Fruit fly (Drosophila melanogaster) whole organism, adult: ENCODE measurements around the gene AcCoAS.

Source experiments
- CG11617 ChIP-seq: fragments of 200-800 bp; sonication (Bioruptor generic); optimal IDR thresholded peaks from 2 replicates; lab custom pipeline; 2017; ENCODE audit warnings: mild to moderate bottlenecking, missing biosample characterization, missing genetic modification reagents, missing genetic modification characterization
- CG12768 ChIP-seq: fragments of 200-800 bp; sonication (Bioruptor generic); optimal IDR thresholded peaks from 2 replicates; lab custom pipeline; 2017; ENCODE audit warnings: missing biosample characterization, missing genetic modification characterization, mild to moderate bottlenecking, moderate library complexity, missing genetic modification reagents
- CG14711 ChIP-seq: fragments of 200-800 bp; sonication (Bioruptor generic); optimal IDR thresholded peaks from 2 replicates; lab custom pipeline; 2018; ENCODE audit warnings: missing biosample characterization, mild to moderate bottlenecking, missing genetic modification characterization, moderate library complexity
- CG1620 ChIP-seq: fragments of 200-800 bp; sonication (Bioruptor generic); optimal IDR thresholded peaks from 2 replicates; lab custom pipeline; 2016; ENCODE audit warnings: missing biosample characterization, missing genetic modification characterization
- CG33017 ChIP-seq: fragments of 200-800 bp; sonication (Bioruptor generic); optimal IDR thresholded peaks from 2 replicates; lab custom pipeline; 2018; ENCODE audit warnings: missing biosample characterization, mild to moderate bottlenecking, missing genetic modification characterization, moderate library complexity
- CG5204 ChIP-seq: fragments of 200-800 bp; sonication (Bioruptor generic); optimal IDR thresholded peaks from 2 replicates; lab custom pipeline; 2016; ENCODE audit warnings: missing biosample characterization, missing genetic modification characterization
- CG7045 ChIP-seq: fragments of 200-800 bp; sonication (Bioruptor generic); optimal IDR thresholded peaks from 2 replicates; lab custom pipeline; 2017; ENCODE audit warnings: missing biosample characterization, mild to moderate bottlenecking, missing genetic modification characterization
- CG7101 ChIP-seq: fragments of 200-800 bp; sonication (Bioruptor generic); optimal IDR thresholded peaks from 2 replicates; lab custom pipeline; 2018; ENCODE audit warnings: missing biosample characterization, mild to moderate bottlenecking, missing genetic modification characterization, moderate library complexity
- Clk ChIP-seq: fragments of 200-800 bp; sonication (Bioruptor generic); optimal IDR thresholded peaks from 2 replicates; lab custom pipeline; 2017; ENCODE audit warnings: missing biosample characterization, missing genetic modification characterization
- Crg-1 ChIP-seq: fragments of 200-800 bp; sonication (Bioruptor generic); optimal IDR thresholded peaks from 2 replicates; lab custom pipeline; 2016; ENCODE audit warnings: missing biosample characterization, missing genetic modification characterization
- Hr96 ChIP-seq: fragments of 200-800 bp; sonication (Bioruptor generic); optimal IDR thresholded peaks from 2 replicates; lab custom pipeline; 2016; ENCODE audit warnings: missing biosample characterization, missing genetic modification characterization
- Mnt ChIP-seq: fragments of 200-800 bp; sonication (Bioruptor generic); optimal IDR thresholded peaks from 2 replicates; lab custom pipeline; 2016; ENCODE audit warnings: missing biosample characterization, mild to moderate bottlenecking, missing genetic modification characterization
- bab1 ChIP-seq: fragments of 200-800 bp; sonication (Bioruptor generic); optimal IDR thresholded peaks from 3 replicates; lab custom pipeline; 2019; ENCODE audit warnings: missing biosample characterization, mild to moderate bottlenecking, missing genetic modification characterization, moderate library complexity
- cic ChIP-seq: fragments of 200-800 bp; sonication (Bioruptor generic); optimal IDR thresholded peaks from 2 replicates; lab custom pipeline; 2017; ENCODE audit warnings: missing biosample characterization, mild to moderate bottlenecking, missing genetic modification characterization, moderate library complexity
- cnc ChIP-seq, 2 experiments: fragments of >200 bp; optimal IDR thresholded peaks; 2 replicates each; lab custom pipeline; 2017
- kay ChIP-seq: fragments of 200-800 bp; sonication (Bioruptor generic); peaks from one replicate; lab custom pipeline; 2016; ENCODE audit warnings: missing biosample characterization, missing genetic modification characterization, borderline replicate concordance
- ovo ChIP-seq: fragments of 200-800 bp; sonication (Bioruptor generic); optimal IDR thresholded peaks from 2 replicates; lab custom pipeline; 2016; ENCODE audit warnings: missing biosample characterization, missing genetic modification characterization
- pad ChIP-seq: fragments of 200-800 bp; sonication (Bioruptor generic); optimal IDR thresholded peaks from 3 replicates; lab custom pipeline; 2017; ENCODE audit warnings: missing biosample characterization, missing genetic modification characterization, mild to moderate bottlenecking, moderate library complexity, missing genetic modification reagents
- tj ChIP-seq: fragments of 200-800 bp; sonication (Bioruptor generic); optimal IDR thresholded peaks from 3 replicates; lab custom pipeline; 2017; ENCODE audit warnings: missing biosample characterization, mild to moderate bottlenecking, missing genetic modification characterization, moderate library complexity
- toe ChIP-seq: fragments of 200-800 bp; sonication (Bioruptor generic); optimal IDR thresholded peaks from 2 replicates; lab custom pipeline; 2016; ENCODE audit warnings: missing biosample characterization, missing genetic modification characterization

The AcCoAS gene

dm6 chr3L:21281706-21282105 lies 1.7 kb upstream of the AcCoAS start:
- TF ChIP-seq CG5204 (GFP tag; lab: Kevin White, UChicago) = no peak

dm6 chr3L:21280996-21281691 lies 1.1 kb upstream of the AcCoAS start, which contains the start of gene ppl:
TSS of gene ppl (minus strand) at chr3L:21281506.
- TF ChIP-seq Mnt (GFP tag; lab: Kevin White, UChicago) (peak; percentile 37), Crg-1 (no peak), Hr96 (GFP tag; lab: Kevin White, UChicago) (no peak), cic (GFP tag; lab: Kevin White, UChicago) (peak; percentile 53), CG7101 (tag; lab: Kevin White, UChicago) (peak; percentile 29)

- TF ChIP-seq kay (GFP tag; lab: Kevin White, UChicago) = no peak
- TF ChIP-seq CG7045 (GFP tag; lab: Kevin White, UChicago) = no peak
- no peak for TF ChIP-seq cic (GFP tag; lab: Kevin White, UChicago)
- no peak for TF ChIP-seq Hr96 (GFP tag; lab: Kevin White, UChicago)
- no peak for TF ChIP-seq ovo (GFP tag; lab: Kevin White, UChicago)
- no peak for TF ChIP-seq toe (GFP tag; lab: Kevin White, UChicago)
- TF ChIP-seq Clk (GFP tag; lab: Kevin White, UChicago) = no peak
- TF ChIP-seq tj (GFP tag; lab: Kevin White, UChicago) = no peak
Measured at dm6 chr3L:21279168-21279567, 875 bp downstream of the AcCoAS start.

DNA sequence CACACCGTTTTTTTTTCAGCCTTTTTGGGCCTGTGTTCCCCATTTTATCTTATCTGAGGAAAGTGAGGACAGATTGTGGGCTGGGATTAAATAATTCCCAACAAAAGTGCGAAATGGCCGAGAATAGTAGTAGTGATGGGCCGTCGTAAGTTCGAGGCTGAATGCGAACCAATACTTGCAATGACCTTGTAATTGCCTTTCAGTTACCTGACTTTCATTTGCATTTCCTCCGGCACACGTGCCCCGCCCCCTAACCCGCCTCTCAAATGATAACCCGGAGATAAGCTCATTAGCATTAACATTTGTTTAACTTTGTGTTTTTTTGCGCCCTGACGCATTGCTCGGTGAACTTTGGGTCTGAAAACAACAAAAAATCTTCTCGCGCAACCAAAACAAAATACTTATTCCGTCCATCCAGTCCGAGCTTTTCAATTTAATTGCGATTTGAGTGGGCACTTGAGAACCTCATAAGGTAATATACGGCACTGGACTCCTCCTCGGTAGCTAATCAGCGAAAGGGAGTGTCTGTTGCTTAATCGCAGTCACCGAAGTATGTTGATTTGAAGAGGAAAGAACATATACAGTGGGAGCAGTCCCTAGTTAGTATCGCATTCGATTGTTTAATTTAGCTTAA lies 2.0 kb downstream of the AcCoAS start:
- TF ChIP-seq CG7101 (tag; lab: Kevin White, UChicago) = no peak
- no peak for TF ChIP-seq kay (GFP tag; lab: Kevin White, UChicago)
- peak; percentile 66 for TF ChIP-seq cic (GFP tag; lab: Kevin White, UChicago)
- TF ChIP-seq CG12768 (GFP tag; lab: Kevin White, UChicago) = peak; percentile 56
- TF ChIP-seq CG33017 (tag; lab: Kevin White, UChicago) = no peak
- peak; percentile 24 for TF ChIP-seq Mnt (GFP tag; lab: Kevin White, UChicago)

DNA sequence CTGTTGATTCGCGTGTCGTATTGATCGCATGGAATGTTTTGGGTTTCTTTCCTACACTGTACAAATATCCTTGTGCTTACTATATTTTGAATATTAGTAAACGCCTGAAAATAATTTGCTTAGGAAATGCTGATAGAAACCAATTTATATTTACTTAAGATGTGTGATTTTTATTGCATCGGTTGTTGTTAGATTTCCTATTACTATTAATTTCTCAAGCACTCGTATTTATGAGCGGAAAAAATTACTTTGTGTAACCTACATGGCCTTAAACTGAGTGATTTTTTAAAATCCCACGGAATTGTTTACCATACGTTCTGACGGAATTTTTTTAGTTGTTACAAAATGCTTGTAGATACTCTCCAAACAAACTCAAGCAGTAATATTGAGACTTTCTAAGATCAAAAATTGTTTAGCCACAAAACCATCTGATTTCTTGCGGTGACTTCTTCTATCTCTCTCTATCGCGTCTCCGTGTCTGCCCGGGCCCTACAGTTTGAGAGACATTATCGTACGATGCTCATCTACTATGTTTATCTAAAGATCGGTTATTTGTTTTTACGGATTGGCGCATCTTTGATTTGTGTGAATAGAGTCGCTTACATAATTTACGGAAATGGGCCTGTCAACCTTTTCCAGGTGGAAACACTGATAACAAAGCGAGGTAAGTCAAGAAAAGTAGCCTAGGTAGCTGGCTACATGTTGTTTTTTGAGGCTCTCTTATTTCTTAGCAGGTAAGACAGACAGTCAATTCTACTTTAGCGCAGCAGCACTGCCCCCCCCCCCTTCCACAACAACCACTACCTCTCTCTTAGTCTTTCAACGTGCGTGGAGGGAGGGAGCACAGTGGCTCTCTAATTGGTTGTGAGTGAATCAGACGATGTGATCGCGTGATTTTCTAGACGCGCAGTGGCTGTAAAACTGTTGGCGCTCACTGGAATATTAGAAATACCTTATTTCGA lies 3.5 kb downstream of the AcCoAS start:
- TF ChIP-seq bab1 (GFP tag; lab: Kevin White, UChicago) (peak; percentile 78), CG7045 (GFP tag; lab: Kevin White, UChicago) (peak; percentile 56), CG1620 (GFP tag; lab: Kevin White, UChicago) (peak; percentile 9), Clk (GFP tag; lab: Kevin White, UChicago) (no peak), CG7101 (tag; lab: Kevin White, UChicago) (peak; percentile 52), cnc (optimal IDR thresholded peaks at IDR 0.05; lab: Kevin White, UChicago) (no peak), ovo (GFP tag; lab: Kevin White, UChicago) (peak; percentile 46), CG12768 (GFP tag; lab: Kevin White, UChicago) (peak; percentile 62), CG14711 (tag; lab: Kevin White, UChicago) (peak; percentile 55), toe (GFP tag; lab: Kevin White, UChicago) (peak; percentile 28), pad (GFP tag; lab: Kevin White, UChicago) (peak; percentile 46), Hr96 (GFP tag; lab: Kevin White, UChicago) (no peak), tj (GFP tag; lab: Kevin White, UChicago) (peak; percentile 23), Crg-1 (no peak), kay (GFP tag; lab: Kevin White, UChicago) (no peak), CG33017 (tag; lab: Kevin White, UChicago) (no peak)

- no peak for TF ChIP-seq pad (GFP tag; lab: Kevin White, UChicago)
- no peak for TF ChIP-seq kay (GFP tag; lab: Kevin White, UChicago)
- no peak for TF ChIP-seq Clk (GFP tag; lab: Kevin White, UChicago)
- TF ChIP-seq CG11617 (GFP tag; lab: Kevin White, UChicago) = no peak
- TF ChIP-seq CG14711 (tag; lab: Kevin White, UChicago) = no peak
- TF ChIP-seq ovo (GFP tag; lab: Kevin White, UChicago) = no peak
- TF ChIP-seq CG7101 (tag; lab: Kevin White, UChicago) = no peak
- no peak for TF ChIP-seq cnc (optimal IDR thresholded peaks at IDR 0.05; lab: Kevin White, UChicago)
- no peak for TF ChIP-seq CG1620 (GFP tag; lab: Kevin White, UChicago)
- no peak for TF ChIP-seq Crg-1
- TF ChIP-seq CG33017 (tag; lab: Kevin White, UChicago) = no peak
- TF ChIP-seq toe (GFP tag; lab: Kevin White, UChicago) = no peak
- TF ChIP-seq CG7045 (GFP tag; lab: Kevin White, UChicago) = no peak
- no peak for TF ChIP-seq cic (GFP tag; lab: Kevin White, UChicago)
- TF ChIP-seq tj (GFP tag; lab: Kevin White, UChicago) = no peak
Measured at dm6 chr3L:21275921-21276295, 4.1 kb downstream of the AcCoAS start.
